Worm (Caenorhabditis elegans): ENCODE measurements around the gene T28D6.4.
A peak's percentile ranks its signal among the peaks of the same experiment; 100 is the strongest.

The T28D6.4 gene

DNA sequence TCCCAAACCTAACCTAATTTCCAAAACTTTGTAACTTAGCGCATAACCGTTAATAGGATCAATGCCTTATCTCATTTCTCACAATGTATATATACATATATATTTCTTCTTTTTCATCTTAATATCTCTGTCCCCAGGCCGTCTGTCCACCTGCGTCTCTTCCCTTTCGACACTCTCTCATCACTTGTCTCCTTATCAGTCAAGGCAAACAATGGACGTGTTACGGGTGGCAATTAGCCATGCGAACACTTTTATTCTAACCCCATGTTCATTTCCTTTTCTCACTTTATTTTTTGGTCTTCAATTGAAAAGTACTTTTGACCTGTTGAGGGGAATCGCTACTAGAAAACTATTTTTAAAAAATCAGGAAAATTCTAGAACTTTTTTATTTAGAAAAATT, 2.8 kb upstream of the T28D6.4 start (continued):
- TF ChIP-seq ztf-4 (tag; optimal IDR thresholded peaks at IDR 0.05) (no peak), lsy-2 (tag; optimal IDR thresholded peaks at IDR 0.05) (no peak), nhr-84 (tag; optimal IDR thresholded peaks at IDR 0.05) (no peak), hlh-17 (GFP tag; optimal IDR thresholded peaks at IDR 0.05; ENCODE audit: borderline replicate concordance) (no peak), lin-35 (GFP tag; optimal IDR thresholded peaks at IDR 0.05) (peak in 1 of 2 experiments; percentile 4), swsn-7 (tag; optimal IDR thresholded peaks at IDR 0.05) (no peak), snu-23 (GFP tag; optimal IDR thresholded peaks at IDR 0.05) (no peak), hlh-4 (tag; optimal IDR thresholded peaks at IDR 0.05) (no peak)

ce11 chrIII:11358273-11358672, 2.0 kb upstream of the T28D6.4 start:
- no peak for TF ChIP-seq lir-3 (tag; optimal IDR thresholded peaks at IDR 0.05; ENCODE audit: poor library complexity)
- peak; percentile 29 for TF ChIP-seq ceh-63 (GFP tag; optimal IDR thresholded peaks at IDR 0.05)
- TF ChIP-seq elt-3 (tag; optimal IDR thresholded peaks at IDR 0.05): no peak
- no peak for TF ChIP-seq nhr-76 (tag; optimal IDR thresholded peaks at IDR 0.05)
- no peak for TF ChIP-seq hpl-2 (GFP tag; optimal IDR thresholded peaks at IDR 0.05)
- TF ChIP-seq lin-14 (GFP tag; optimal IDR thresholded peaks at IDR 0.05): peak; percentile 22
- no peak for TF ChIP-seq dpl-1 (GFP tag; optimal IDR thresholded peaks at IDR 0.05)
- no peak for TF ChIP-seq F16B12.6 (tag; optimal IDR thresholded peaks at IDR 0.05)

DNA sequence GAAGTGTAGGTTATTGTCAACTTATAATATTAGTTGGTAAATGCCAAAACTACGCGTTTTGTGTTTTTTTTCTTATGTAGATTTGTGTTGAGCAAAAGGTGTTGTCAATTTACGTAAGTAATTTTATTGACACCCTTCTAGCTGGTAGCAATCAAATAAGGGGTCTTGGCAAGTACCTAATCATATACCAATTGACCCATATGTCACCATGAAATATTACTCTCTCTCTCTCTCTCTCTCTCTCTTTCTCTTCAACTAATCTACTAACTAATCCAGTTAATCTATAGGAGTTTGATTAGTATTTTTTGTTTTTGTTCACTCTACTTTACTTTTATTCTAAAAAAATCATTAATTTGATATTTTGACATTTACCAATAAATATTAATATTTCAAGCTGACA, 834 bp upstream of the T28D6.4 start:
- TF ChIP-seq sptf-1 (tag; optimal IDR thresholded peaks at IDR 0.05): no peak
- no peak for TF ChIP-seq ces-1 (GFP tag; optimal IDR thresholded peaks at IDR 0.05)
- TF ChIP-seq ceh-82 (tag; optimal IDR thresholded peaks at IDR 0.05): no peak
- no peak for TF ChIP-seq ztf-4 (tag; optimal IDR thresholded peaks at IDR 0.05)
- TF ChIP-seq aha-1 (tag; optimal IDR thresholded peaks at IDR 0.05): no peak
- TF ChIP-seq hlh-17 (GFP tag; optimal IDR thresholded peaks at IDR 0.05; ENCODE audit: borderline replicate concordance): no peak
- TF ChIP-seq C34B4.2 (tag; optimal IDR thresholded peaks at IDR 0.05): no peak
- no peak for TF ChIP-seq blmp-1 (tag; optimal IDR thresholded peaks at IDR 0.05)
- no peak for TF ChIP-seq jun-1 (tag; optimal IDR thresholded peaks at IDR 0.05)
- no peak for TF ChIP-seq dsc-1 (tag; optimal IDR thresholded peaks at IDR 0.05)
- TF ChIP-seq pag-3 (tag; optimal IDR thresholded peaks at IDR 0.05; ENCODE audit: borderline replicate concordance, insufficient read depth): no peak
- TF ChIP-seq fkh-4 (tag; optimal IDR thresholded peaks at IDR 0.05; ENCODE audit: borderline replicate concordance): no peak
- TF ChIP-seq elt-3 (tag; optimal IDR thresholded peaks at IDR 0.05): no peak
- no peak for TF ChIP-seq lir-3 (tag; optimal IDR thresholded peaks at IDR 0.05; ENCODE audit: poor library complexity)
- no peak for TF ChIP-seq nhr-71 (tag; optimal IDR thresholded peaks at IDR 0.05)
- no peak for TF ChIP-seq nhr-237 (tag; optimal IDR thresholded peaks at IDR 0.05)
- no peak for TF ChIP-seq ama-1 (optimal IDR thresholded peaks at IDR 0.05)
- no peak for TF ChIP-seq unc-86 (tag; optimal IDR thresholded peaks at IDR 0.05)
- TF ChIP-seq skn-1 (tag; optimal IDR thresholded peaks at IDR 0.05): no peak
- TF ChIP-seq mef-2 (tag; optimal IDR thresholded peaks at IDR 0.05): no peak

DNA sequence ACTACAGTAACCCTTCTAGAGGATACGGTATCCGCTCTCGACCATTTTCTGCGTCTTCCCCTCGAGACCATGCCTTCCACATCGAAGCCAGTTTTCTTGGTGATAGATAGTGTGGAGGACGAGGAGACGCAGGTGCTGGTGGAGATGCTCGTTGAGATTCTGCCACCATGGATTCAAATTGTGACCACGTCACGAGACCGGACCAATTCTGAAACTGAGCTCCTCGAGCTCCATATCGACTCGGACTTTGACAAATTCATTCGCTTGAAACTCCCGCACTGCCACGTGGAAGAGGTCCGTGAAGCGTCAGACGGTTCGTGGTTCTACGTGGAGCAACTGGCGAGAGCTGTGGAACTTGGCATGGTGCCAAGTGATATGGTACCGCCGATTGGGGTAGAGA, 1.1 kb downstream of the T28D6.4 start:
- TF ChIP-seq efl-1 (optimal IDR thresholded peaks at IDR 0.05) (no peak), efl-1 (GFP tag; optimal IDR thresholded peaks at IDR 0.05 in 1 of 2) (peak in 1 of 2 experiments; percentile 70), isw-1 (GFP tag; IDR thresholded peaks at IDR 0.05) (no peak), sox-4 (tag; optimal IDR thresholded peaks at IDR 0.05) (no peak)

DNA sequence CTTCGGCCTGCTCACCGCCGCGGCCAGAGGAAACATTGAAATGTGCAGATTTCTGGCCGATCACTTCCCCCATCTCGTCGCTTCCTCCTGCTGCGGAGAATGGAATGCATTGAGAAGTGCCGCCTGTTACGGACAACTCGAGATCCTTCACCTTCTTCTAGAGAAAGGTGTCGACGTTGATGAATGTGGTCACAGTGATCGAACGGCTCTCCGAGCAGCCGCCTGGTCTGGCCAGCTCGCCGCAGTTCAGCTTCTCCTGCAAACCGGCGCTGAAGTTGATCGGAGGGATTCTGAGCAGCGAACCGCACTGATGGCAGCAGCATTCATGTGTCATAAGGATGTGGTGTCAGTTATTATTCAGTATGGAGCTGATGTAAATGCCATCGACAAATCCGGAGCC, 2.7 kb downstream of the T28D6.4 start:
- TF ChIP-seq efl-1 (optimal IDR thresholded peaks at IDR 0.05) (no peak), efl-1 (GFP tag; optimal IDR thresholded peaks at IDR 0.05 in 1 of 2) (peak in 1 of 2 experiments; percentile 37), fos-1 (tag; optimal IDR thresholded peaks at IDR 0.05) (no peak)

All from whole organism, L1 larva.